Fruit fly (Drosophila melanogaster) whole organism, embryonic: Measurements from ENCODE around the gene CG13041.

Experiments
- BEAF-32 ChIP-seq: fragments of 200-800 bp; sonication (Bioruptor generic); optimal IDR thresholded peaks from 3 replicates; lab custom pipeline; 2017; ENCODE audit warnings: missing biosample characterization, missing genetic modification characterization, mild to moderate bottlenecking, moderate library complexity, missing genetic modification reagents
- CG10431 ChIP-seq: fragments of 200-800 bp; sonication (Bioruptor generic); optimal IDR thresholded peaks from 3 replicates; lab custom pipeline; 2018; ENCODE audit warnings: missing biosample characterization, mild to moderate bottlenecking, missing genetic modification characterization
- CG11504 ChIP-seq: fragments of 200-800 bp; sonication (Bioruptor generic); optimal IDR thresholded peaks from 3 replicates; lab custom pipeline; 2019; ENCODE audit warnings: missing biosample characterization, mild to moderate bottlenecking, missing genetic modification characterization, moderate library complexity
- CG11560 ChIP-seq: fragments of 200-800 bp; sonication (Bioruptor generic); IDR thresholded peaks from 3 replicates; pipeline ENCODE4 v1.3.6; 2022; ENCODE audit warnings: missing biosample characterization, missing genetic modification characterization
- CG11695 ChIP-seq: fragments of 200-800 bp; sonication (Bioruptor generic); IDR thresholded peaks from 3 replicates; pipeline ENCODE4 v1.3.6; 2022; ENCODE audit warnings: missing biosample characterization, missing genetic modification characterization
- CG12104 ChIP-seq: fragments of 200-800 bp; sonication (Bioruptor generic); optimal IDR thresholded peaks from 3 replicates; lab custom pipeline; 2016; ENCODE audit warnings: missing biosample characterization, missing genetic modification characterization
- CG13424 ChIP-seq: fragments of 200-800 bp; sonication (Bioruptor generic); optimal IDR thresholded peaks from 2 replicates; lab custom pipeline; 2019; ENCODE audit warnings: missing biosample characterization, mild to moderate bottlenecking, missing genetic modification characterization, moderate library complexity
- CG13894 ChIP-seq: fragments of 200-800 bp; sonication (Bioruptor generic); optimal IDR thresholded peaks from 3 replicates; lab custom pipeline; 2018; ENCODE audit warnings: missing biosample characterization, mild to moderate bottlenecking, missing genetic modification characterization, moderate library complexity
- CG15073 ChIP-seq: fragments of 200-800 bp; sonication (Bioruptor generic); optimal IDR thresholded peaks from 2 replicates; lab custom pipeline; 2016; ENCODE audit warnings: missing biosample characterization, missing genetic modification characterization
- CG1603 ChIP-seq: fragments of 200-800 bp; sonication (Bioruptor generic); optimal IDR thresholded peaks from 2 replicates; lab custom pipeline; 2019; ENCODE audit warnings: missing biosample characterization, mild to moderate bottlenecking, missing genetic modification characterization, moderate library complexity
- CG2678 ChIP-seq: fragments of 200-800 bp; sonication (Bioruptor generic); optimal IDR thresholded peaks from 3 replicates; lab custom pipeline; 2019; ENCODE audit warnings: missing biosample characterization, mild to moderate bottlenecking, missing genetic modification characterization, moderate library complexity
- CG2712 ChIP-seq: fragments of 200-800 bp; optimal IDR thresholded peaks from 3 replicates; lab custom pipeline; 2019; ENCODE audit warnings: missing biosample characterization, mild to moderate bottlenecking, missing genetic modification characterization, moderate library complexity
- CG31365 ChIP-seq: fragments of 200-800 bp; sonication (Bioruptor generic); optimal IDR thresholded peaks from 2 replicates; lab custom pipeline; 2018; ENCODE audit warnings: missing biosample characterization, mild to moderate bottlenecking, missing genetic modification characterization
- CG3995 ChIP-seq: fragments of 200-800 bp; sonication (Bioruptor generic); optimal IDR thresholded peaks from 3 replicates; lab custom pipeline; 2016; ENCODE audit warnings: missing biosample characterization, missing genetic modification characterization
- CG42726 ChIP-seq: fragments of 200-800 bp; sonication (Bioruptor generic); IDR thresholded peaks from 2 replicates; pipeline ENCODE4 v1.3.6; 2022; ENCODE audit warnings: missing biosample characterization, missing genetic modification characterization; ENCODE audit not compliant: partially characterized antibody
- CG4404 ChIP-seq: fragments of 200-800 bp; sonication (Bioruptor generic); IDR thresholded peaks from 2 replicates; pipeline ENCODE4 v1.3.6; 2022; ENCODE audit warnings: missing biosample characterization, missing genetic modification characterization
- CG5953 ChIP-seq: fragments of 200-800 bp; sonication (Bioruptor generic); IDR thresholded peaks from 2 replicates; pipeline ENCODE4 v1.3.6; 2022; ENCODE audit warnings: missing biosample characterization, missing genetic modification characterization
- CG6683 ChIP-seq: fragments of 200-800 bp; sonication (Bioruptor generic); optimal IDR thresholded peaks from 2 replicates; lab custom pipeline; 2017; ENCODE audit warnings: missing biosample characterization, mild to moderate bottlenecking, missing genetic modification characterization, missing genetic modification reagents
- CG6689 ChIP-seq: fragments of 200-800 bp; sonication (Bioruptor generic); IDR thresholded peaks from 2 replicates; pipeline ENCODE4 v1.3.6; 2022; ENCODE audit warnings: missing biosample characterization, missing genetic modification characterization
- CG6791 ChIP-seq: fragments of 200-800 bp; sonication (Bioruptor generic); IDR thresholded peaks from 3 replicates; pipeline ENCODE4 v1.3.6; 2022; ENCODE audit warnings: missing biosample characterization, missing genetic modification characterization; ENCODE audit not compliant: partially characterized antibody
- CG7928 ChIP-seq: fragments of 200-800 bp; sonication (Bioruptor generic); optimal IDR thresholded peaks from 2 replicates; lab custom pipeline; 2017; ENCODE audit warnings: missing biosample characterization, mild to moderate bottlenecking, missing genetic modification characterization
- Hey ChIP-seq: fragments of 200-800 bp; sonication (Bioruptor generic); optimal IDR thresholded peaks from 3 replicates; lab custom pipeline; 2018; ENCODE audit warnings: missing biosample characterization, mild to moderate bottlenecking, missing genetic modification characterization
- Lim3 ChIP-seq: fragments of 200-800 bp; sonication (Bioruptor generic); IDR thresholded peaks from 2 replicates; pipeline ENCODE4 v1.3.6; 2022; ENCODE audit warnings: missing biosample characterization, missing genetic modification characterization
- Myb ChIP-seq: fragments of 200-800 bp; sonication (Bioruptor generic); optimal IDR thresholded peaks from 2 replicates; lab custom pipeline; 2016; ENCODE audit warnings: missing biosample characterization, missing genetic modification characterization
- Nf-YA ChIP-seq: fragments of 200-800 bp; sonication (Bioruptor generic); IDR thresholded peaks from 2 replicates; pipeline ENCODE4 v1.3.6; 2022; ENCODE audit warnings: missing biosample characterization, missing genetic modification characterization
- Oli ChIP-seq: fragments of 200-800 bp; sonication (Bioruptor generic); optimal IDR thresholded peaks from 2 replicates; lab custom pipeline; 2018; ENCODE audit warnings: missing biosample characterization, mild to moderate bottlenecking, missing genetic modification characterization, moderate library complexity
- Optix ChIP-seq: fragments of 200-800 bp; sonication (Bioruptor generic); IDR thresholded peaks from 3 replicates; pipeline ENCODE4 v1.3.6; 2022; ENCODE audit warnings: missing biosample characterization, missing genetic modification characterization
- Poxn ChIP-seq: fragments of 200-800 bp; sonication (Bioruptor generic); IDR thresholded peaks from 2 replicates; pipeline ENCODE4 v1.3.6; 2022; ENCODE audit warnings: missing biosample characterization, missing genetic modification characterization
- Taf1 ChIP-seq: fragments of 200-800 bp; sonication (Bioruptor generic); IDR thresholded peaks from 2 replicates; pipeline ENCODE4 v1.3.6; 2022; ENCODE audit warnings: missing biosample characterization, missing genetic modification characterization
- Trl ChIP-seq, 3 experiments: fragments of >200 bp in 2 of 3; fragments of 200-800 bp in 1 of 3; sonication (Bioruptor generic) in 1 of 3; optimal IDR thresholded peaks; 2 replicates in 1 of 3; 3 replicates in 2 of 3; lab custom pipeline; 2016 to 2017; ENCODE audit warnings: missing biosample characterization in 1 of 3, missing genetic modification characterization in 1 of 3
- al ChIP-seq: fragments of 200-800 bp; sonication (Bioruptor generic); IDR thresholded peaks from 2 replicates; pipeline ENCODE4 v1.3.6; 2022; ENCODE audit warnings: missing biosample characterization, missing genetic modification characterization
- amos ChIP-seq: fragments of 200-800 bp; sonication (Bioruptor generic); IDR thresholded peaks from 2 replicates; pipeline ENCODE4 v1.3.6; 2022; ENCODE audit warnings: missing biosample characterization, missing genetic modification characterization; ENCODE audit not compliant: partially characterized antibody
- bcd ChIP-seq: fragments of 200-800 bp; sonication (Bioruptor generic); optimal IDR thresholded peaks from 2 replicates; lab custom pipeline; 2017; ENCODE audit warnings: missing biosample characterization, mild to moderate bottlenecking, missing genetic modification characterization
- bowl ChIP-seq: fragments of 200-800 bp; sonication (Bioruptor generic); IDR thresholded peaks from 2 replicates; pipeline ENCODE4 v1.3.6; 2022; ENCODE audit warnings: missing biosample characterization, missing genetic modification characterization
- chinmo ChIP-seq: fragments of 200-800 bp; sonication (Bioruptor generic); IDR thresholded peaks from 4 replicates; pipeline ENCODE4 v1.3.6; 2022; ENCODE audit warnings: missing biosample characterization, missing genetic modification characterization; ENCODE audit not compliant: partially characterized antibody
- croc ChIP-seq: fragments of 200-800 bp; sonication (Bioruptor generic); conservative IDR thresholded peaks from 3 replicates; pipeline ENCODE4 v1.3.6; 2022; ENCODE audit warnings: missing biosample characterization, missing genetic modification characterization
- dati ChIP-seq: fragments of 200-800 bp; sonication (Bioruptor generic); IDR thresholded peaks from 2 replicates; pipeline ENCODE4 v1.3.6; 2022; ENCODE audit warnings: missing biosample characterization, missing genetic modification characterization
- gsb ChIP-seq: fragments of 200-800 bp; sonication (Bioruptor generic); IDR thresholded peaks from 2 replicates; pipeline ENCODE4 v1.3.6; 2022; ENCODE audit warnings: missing biosample characterization, missing genetic modification characterization
- her ChIP-seq: fragments of 200-800 bp; sonication (Bioruptor generic); optimal IDR thresholded peaks from 2 replicates; lab custom pipeline; 2016; ENCODE audit warnings: missing biosample characterization, missing genetic modification characterization
- insv ChIP-seq, 2 experiments: fragments of 200-800 bp; sonication (Bioruptor generic); optimal IDR thresholded peaks; 3 replicates each; lab custom pipeline; 2016 to 2018; ENCODE audit warnings: missing biosample characterization in 2 of 2, missing genetic modification characterization in 2 of 2
- lmd ChIP-seq: fragments of 200-800 bp; sonication (Bioruptor generic); IDR thresholded peaks from 2 replicates; pipeline ENCODE4 v1.3.6; 2022; ENCODE audit warnings: missing biosample characterization, missing genetic modification characterization
- nerfin-1 ChIP-seq: fragments of 200-800 bp; sonication (Bioruptor generic); optimal IDR thresholded peaks from 3 replicates; lab custom pipeline; 2019; ENCODE audit warnings: missing biosample characterization, mild to moderate bottlenecking, missing genetic modification characterization, moderate library complexity
- phol ChIP-seq: fragments of 200-800 bp; sonication (Bioruptor generic); optimal IDR thresholded peaks from 3 replicates; lab custom pipeline; 2018; ENCODE audit warnings: missing biosample characterization, mild to moderate bottlenecking, missing genetic modification characterization, moderate library complexity
- sqz ChIP-seq: fragments of 200-800 bp; sonication (Bioruptor generic); optimal IDR thresholded peaks from 3 replicates; lab custom pipeline; 2018; ENCODE audit warnings: missing biosample characterization, mild to moderate bottlenecking, missing genetic modification characterization
- sr ChIP-seq: fragments of 200-800 bp; sonication (Bioruptor generic); IDR thresholded peaks from 3 replicates; pipeline ENCODE4 v1.3.6; 2022; ENCODE audit warnings: missing biosample characterization, missing genetic modification characterization

CG13041 gene

DNA sequence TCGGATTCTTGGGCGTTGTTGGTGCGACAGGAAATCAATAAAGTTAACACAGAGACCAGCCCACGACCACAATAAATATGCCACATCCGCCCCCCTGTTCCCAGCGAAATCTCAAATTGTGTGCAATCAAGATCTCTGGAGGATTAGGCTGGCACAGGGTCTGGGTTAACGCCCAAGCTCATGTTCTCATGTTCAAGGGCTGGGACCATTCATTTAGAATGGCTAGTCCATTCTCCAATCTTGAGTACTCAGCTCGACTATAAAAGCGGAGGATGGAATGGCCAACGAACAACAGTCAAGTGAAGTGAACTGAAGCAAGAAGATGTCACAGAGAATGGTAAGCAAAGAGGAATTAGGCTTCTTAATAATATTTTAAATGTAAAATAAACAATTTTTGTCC is 13.7 kb upstream of the CG13041 start, which contains the start of gene CG13056:
Gene CG13056 (plus strand): TSS at position 301 of the 400 bp plus-strand sequence.
- TF ChIP-seq CG10431 (GFP tag; lab: Kevin White, UChicago) (no peak), Lim3 (GFP tag; lab: Robert Waterston, UW) (no peak), BEAF-32 (GFP tag; lab: Kevin White, UChicago) (no peak), chinmo (GFP tag; lab: Robert Waterston, UW) (no peak), sr (GFP tag; lab: Robert Waterston, UW) (no peak), CG42726 (no peak), CG1603 (no peak), CG7928 (GFP tag; lab: Kevin White, UChicago) (no peak), CG31365 (tag; lab: Kevin White, UChicago) (no peak), Myb (GFP tag; lab: Kevin White, UChicago) (no peak), amos (GFP tag; lab: Robert Waterston, UW) (no peak), bcd (GFP tag; lab: Kevin White, UChicago) (no peak), CG13894 (tag; lab: Kevin White, UChicago) (no peak), CG6683 (GFP tag; lab: Kevin White, UChicago) (no peak), Optix (GFP tag; lab: Robert Waterston, UW) (no peak), her (no peak), Taf1 (GFP tag; lab: Robert Waterston, UW) (no peak), gsb (GFP tag; lab: Robert Waterston, UW) (no peak), CG6689 (GFP tag; lab: Robert Waterston, UW) (no peak), Oli (tag; lab: Kevin White, UChicago) (no peak)

DNA sequence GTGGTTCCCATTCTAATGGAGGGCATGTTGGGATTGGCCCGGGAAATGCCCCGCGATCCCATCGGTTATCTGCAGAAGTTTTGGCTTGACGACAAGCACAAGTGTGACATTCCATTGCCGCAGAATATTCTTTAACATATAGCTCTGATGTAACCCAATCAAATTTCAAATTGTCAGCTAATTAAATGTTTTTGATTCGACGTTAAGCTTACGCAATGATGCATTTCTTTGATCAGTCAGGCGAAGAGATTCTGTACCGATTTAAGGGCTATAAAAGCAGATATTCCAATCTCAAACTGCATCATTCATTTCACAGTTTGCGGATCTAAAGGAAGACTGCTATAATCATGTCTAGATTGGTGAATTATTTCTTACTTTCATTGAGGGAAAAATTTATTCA is 12.3 kb upstream of the CG13041 start, which contains the start of gene retinin:
Gene retinin (plus strand): TSS at position 301 of the 400 bp plus-strand sequence.
- TF ChIP-seq CG2712 (tag; lab: Kevin White, UChicago), result no peak
- no peak for TF ChIP-seq CG15073
- TF ChIP-seq CG10431 (GFP tag; lab: Kevin White, UChicago), result no peak
- TF ChIP-seq bowl (GFP tag; lab: Robert Waterston, UW), result no peak
- TF ChIP-seq Hey, result no peak
- TF ChIP-seq CG11695 (GFP tag; lab: Robert Waterston, UW), result no peak
- no peak for TF ChIP-seq insv (GFP tag; optimal IDR thresholded peaks at IDR 0.05; lab: Kevin White, UChicago)
- TF ChIP-seq phol (tag; lab: Kevin White, UChicago), result no peak
- TF ChIP-seq Nf-YA, result no peak
- no peak for TF ChIP-seq al
- no peak for TF ChIP-seq CG2678 (tag; lab: Kevin White, UChicago)
- no peak for TF ChIP-seq CG11560 (tag; lab: Robert Waterston, UW)

- TF ChIP-seq CG3995 (GFP tag; lab: Kevin White, UChicago) (no peak), sqz (GFP tag; lab: Kevin White, UChicago) (no peak), dati (GFP tag; lab: Robert Waterston, UW) (no peak), CG4404 (GFP tag; lab: Robert Waterston, UW) (no peak), CG12104 (no peak), CG1603 (no peak), Poxn (GFP tag; lab: Robert Waterston, UW) (no peak), lmd (GFP tag; lab: Robert Waterston, UW) (no peak), Trl (optimal IDR thresholded peaks at IDR 0.05; lab: Kevin White, UChicago) (no peak), Trl (GFP tag; optimal IDR thresholded peaks at IDR 0.05; lab: Kevin White, UChicago) (no peak), CG11504 (tag; lab: Kevin White, UChicago) (no peak), nerfin-1 (no peak), CG5953 (no peak), croc (GFP tag; lab: Robert Waterston, UW) (no peak), CG13424 (tag; lab: Kevin White, UChicago) (no peak), CG6791 (no peak)
Measured at dm6 chr3L:16330740-16331139, 11.4 kb upstream of the CG13041 start, which contains the start of gene CG33060. Gene CG33060 (plus strand): TSS chr3L:16331040.
